Worm (Caenorhabditis elegans) whole organism, young adult: Measurements from ENCODE around the gene gcy-9.

Experiments used
- snpc-1.3 ChIP-seq: sonication (generic microtip); optimal IDR thresholded peaks from 2 replicates; lab custom pipeline; 2017; ENCODE audit warnings: missing genetic modification characterization, mild to moderate bottlenecking, missing compliant biosample characterization, antibody characterized with exemption, moderate library complexity, missing genotype, missing genetic modification reagents; ENCODE audit not compliant: insufficient read depth
- unc-130 ChIP-seq: sonication (generic microtip); optimal IDR thresholded peaks from 2 replicates; lab custom pipeline; 2016; ENCODE audit warnings: missing genetic modification reagents, missing genetic modification characterization, missing compliant biosample characterization
- ztf-18 ChIP-seq: sonication (generic microtip); optimal IDR thresholded peaks from 2 replicates; lab custom pipeline; 2016; ENCODE audit warnings: missing genotype, mild to moderate bottlenecking, missing genetic modification characterization, missing compliant biosample characterization

- no peak for TF ChIP-seq unc-130 (GFP tag; lab: Kevin White, UChicago)
- TF ChIP-seq ztf-18 = no peak
- no peak for TF ChIP-seq snpc-1.3
These were observed 49.2 kb upstream of the gcy-9 start for ce11 chrX:11386903-11387302.
